Fruit fly (Drosophila melanogaster): ENCODE data around the gene Nf-YB.

Nf-YB gene

dm6 chr2L:19735635-19736109, at the start of gene Nf-YB, which contains the start of gene CG10462:
TSS of gene Nf-YB (plus strand) at chr2L:19736044.
TSS of gene CG10462 (minus strand) at chr2L:19735980.
- TF ChIP-seq Ets98B (GFP tag; IDR thresholded peaks at IDR 0.05) (no peak), CG4496 (GFP tag; IDR thresholded peaks at IDR 0.05) (no peak), fd96Ca (GFP tag; IDR thresholded peaks at IDR 0.05) (no peak)

dm6 chr2L:19700868-19701267, 35.0 kb upstream of the Nf-YB start, which contains the start of gene scw:
TSS of gene scw (minus strand) at chr2L:19700968.
- TF ChIP-seq gl (tag; optimal IDR thresholded peaks at IDR 0.05) (no peak), CG34367 (tag; optimal IDR thresholded peaks at IDR 0.05) (no peak), Pif1A (GFP tag; optimal IDR thresholded peaks at IDR 0.05) (no peak), CG12605 (GFP tag; IDR thresholded peaks at IDR 0.05) (no peak), Ets98B (GFP tag; IDR thresholded peaks at IDR 0.05) (no peak), Pif1B (GFP tag; optimal IDR thresholded peaks at IDR 0.05) (no peak), D1 (tag; optimal IDR thresholded peaks at IDR 0.05) (no peak), CG32121 (GFP tag; IDR thresholded peaks at IDR 0.05) (no peak), CG13204 (GFP tag; optimal IDR thresholded peaks at IDR 0.05) (no peak), EcR (GFP tag; optimal IDR thresholded peaks at IDR 0.05) (no peak), CG10348 (GFP tag; IDR thresholded peaks at IDR 0.05) (no peak), rn (GFP tag; IDR thresholded peaks at IDR 0.05) (no peak), CG17806 (tag; optimal IDR thresholded peaks at IDR 0.05) (no peak)

- TF ChIP-seq Ets98B (GFP tag; IDR thresholded peaks at IDR 0.05) (0 out of 2 replicates have a peak, but pooled peaks have one; percentile 9), EcR (GFP tag; optimal IDR thresholded peaks at IDR 0.05) (no peak)
Observed at dm6 chr2L:19722517-19722916, 13.3 kb upstream of the Nf-YB start.

- TF ChIP-seq CG8301 (tag; optimal IDR thresholded peaks at IDR 0.05) (no peak), D1 (tag; optimal IDR thresholded peaks at IDR 0.05) (no peak), CG17806 (tag; optimal IDR thresholded peaks at IDR 0.05) (no peak), Snoo (tag; optimal IDR thresholded peaks at IDR 0.05) (no peak), CG12605 (GFP tag; IDR thresholded peaks at IDR 0.05) (no peak), CG8159 (tag; optimal IDR thresholded peaks at IDR 0.05) (no peak), gl (tag; optimal IDR thresholded peaks at IDR 0.05) (no peak), CG4496 (GFP tag; IDR thresholded peaks at IDR 0.05) (no peak), CG10348 (GFP tag; IDR thresholded peaks at IDR 0.05) (no peak)
Observed at dm6 chr2L:19750571-19750970, 14.7 kb downstream of the Nf-YB start.

dm6 chr2L:19755015-19755414, 19.2 kb downstream of the Nf-YB start:
- TF ChIP-seq CG8301 (tag; optimal IDR thresholded peaks at IDR 0.05) (no peak), CG32121 (GFP tag; IDR thresholded peaks at IDR 0.05) (no peak), gl (tag; optimal IDR thresholded peaks at IDR 0.05) (no peak), Pif1B (GFP tag; optimal IDR thresholded peaks at IDR 0.05) (no peak), fd96Ca (GFP tag; IDR thresholded peaks at IDR 0.05) (no peak), rn (GFP tag; IDR thresholded peaks at IDR 0.05) (no peak), CG10348 (GFP tag; IDR thresholded peaks at IDR 0.05) (no peak), CG17806 (tag; optimal IDR thresholded peaks at IDR 0.05) (no peak), CG4496 (GFP tag; IDR thresholded peaks at IDR 0.05) (no peak), Snoo (tag; optimal IDR thresholded peaks at IDR 0.05) (no peak), CG13204 (GFP tag; optimal IDR thresholded peaks at IDR 0.05) (no peak), CG8159 (tag; optimal IDR thresholded peaks at IDR 0.05) (no peak)

- 0 out of 2 replicates have a peak, but pooled peaks have one; percentile 26 for TF ChIP-seq CG12605 (GFP tag; IDR thresholded peaks at IDR 0.05)
- TF ChIP-seq CG13204 (GFP tag; optimal IDR thresholded peaks at IDR 0.05) = peak; percentile 78
- no peak for TF ChIP-seq D1 (tag; optimal IDR thresholded peaks at IDR 0.05)
- TF ChIP-seq Pif1B (GFP tag; optimal IDR thresholded peaks at IDR 0.05) = no peak
Observed at dm6 chr2L:19756040-19756439, 20.2 kb downstream of the Nf-YB start.

dm6 chr2L:19756716-19757115, 20.9 kb downstream of the Nf-YB start, which contains the start of gene CG10631:
TSS of gene CG10631 (minus strand) at chr2L:19756904.
- TF ChIP-seq CG32121 (GFP tag; IDR thresholded peaks at IDR 0.05) (peak; percentile 13; the same call in 1 of the 2 replicates), D1 (tag; optimal IDR thresholded peaks at IDR 0.05) (no peak), CG34367 (tag; optimal IDR thresholded peaks at IDR 0.05) (no peak), Pif1A (GFP tag; optimal IDR thresholded peaks at IDR 0.05) (no peak)

- peak; percentile 50; the same call in 1 of the 2 replicates for TF ChIP-seq CG12605 (GFP tag; IDR thresholded peaks at IDR 0.05)
- TF ChIP-seq CG34367 (tag; optimal IDR thresholded peaks at IDR 0.05) = peak; percentile 78
- TF ChIP-seq CG4496 (GFP tag; IDR thresholded peaks at IDR 0.05) = peak; percentile 96
- peak; percentile 91 for TF ChIP-seq CG32121 (GFP tag; IDR thresholded peaks at IDR 0.05)
- peak; percentile 89 for TF ChIP-seq rn (GFP tag; IDR thresholded peaks at IDR 0.05)
- peak; percentile 82 for TF ChIP-seq Snoo (tag; optimal IDR thresholded peaks at IDR 0.05)
- TF ChIP-seq Pif1B (GFP tag; optimal IDR thresholded peaks at IDR 0.05) = no peak
- TF ChIP-seq CG13204 (GFP tag; optimal IDR thresholded peaks at IDR 0.05) = no peak
- peak; percentile 94 for TF ChIP-seq fd96Ca (GFP tag; IDR thresholded peaks at IDR 0.05)
- peak; percentile 53; the same call in 1 of the 2 replicates for TF ChIP-seq CG10348 (GFP tag; IDR thresholded peaks at IDR 0.05)
- peak; percentile 90 for TF ChIP-seq Ets98B (GFP tag; IDR thresholded peaks at IDR 0.05)
- TF ChIP-seq Pif1A (GFP tag; optimal IDR thresholded peaks at IDR 0.05) = peak; percentile 89
- peak; percentile 84 for TF ChIP-seq CG9948 (tag; optimal IDR thresholded peaks at IDR 0.05)
- TF ChIP-seq CG17806 (tag; optimal IDR thresholded peaks at IDR 0.05) = peak; percentile 87
- TF ChIP-seq CG14655 (GFP tag; optimal IDR thresholded peaks at IDR 0.05) = no peak
- TF ChIP-seq D1 (tag; optimal IDR thresholded peaks at IDR 0.05) = no peak
- peak; percentile 85 for TF ChIP-seq CG8301 (tag; optimal IDR thresholded peaks at IDR 0.05)
- TF ChIP-seq CG15710 (tag; optimal IDR thresholded peaks at IDR 0.05) = peak; percentile 84
- TF ChIP-seq gl (tag; optimal IDR thresholded peaks at IDR 0.05) = peak; percentile 61
- TF ChIP-seq CG8159 (tag; optimal IDR thresholded peaks at IDR 0.05) = peak; percentile 88
- no peak for TF ChIP-seq EcR (GFP tag; optimal IDR thresholded peaks at IDR 0.05)
Observed at dm6 chr2L:19758511-19759128, 22.8 kb downstream of the Nf-YB start, which contains the start of the genes CG10628 and Dus3. TSS of gene CG10628 (minus strand) at chr2L:19758615. TSS of gene Dus3 (plus strand) at chr2L:19758879.

Data from whole organism, pupa.